Fruit fly (Drosophila melanogaster): ENCODE measurements around the gene CG13039.

DNA sequence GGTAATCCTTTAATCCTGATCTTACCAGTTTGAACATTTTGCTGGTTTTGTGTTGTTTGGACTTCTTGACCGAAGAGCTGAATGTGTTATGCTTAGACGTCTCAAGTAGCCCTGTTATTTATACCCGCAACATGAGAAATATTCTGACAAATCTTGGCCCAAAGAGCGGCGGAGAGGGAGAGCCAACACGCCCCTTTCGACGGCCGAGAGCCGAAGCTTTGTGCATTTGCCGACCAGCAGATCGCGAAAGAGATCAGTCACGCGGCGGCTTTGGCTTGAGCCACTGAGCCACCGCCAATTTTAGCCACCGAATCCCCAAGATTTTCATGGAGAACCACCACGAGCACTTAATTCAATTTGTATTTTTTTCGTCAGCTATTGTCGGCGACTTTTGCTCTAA is 31.1 kb downstream of the CG13039 start, which contains the start of gene CG4962:
- TF ChIP-seq psq (optimal IDR thresholded peaks at IDR 0.05): no peak
- TF ChIP-seq CG8478 (optimal IDR thresholded peaks at IDR 0.05): no peak
- TF ChIP-seq usp (GFP tag; optimal IDR thresholded peaks at IDR 0.05): no peak
- TF ChIP-seq Dll (optimal IDR thresholded peaks at IDR 0.05): no peak
- TF ChIP-seq EcR (GFP tag; optimal IDR thresholded peaks at IDR 0.05): no peak
- TF ChIP-seq pan (optimal IDR thresholded peaks at IDR 0.05): no peak
